Worm (Caenorhabditis elegans): ENCODE data around the gene mrps-22.

DNA sequence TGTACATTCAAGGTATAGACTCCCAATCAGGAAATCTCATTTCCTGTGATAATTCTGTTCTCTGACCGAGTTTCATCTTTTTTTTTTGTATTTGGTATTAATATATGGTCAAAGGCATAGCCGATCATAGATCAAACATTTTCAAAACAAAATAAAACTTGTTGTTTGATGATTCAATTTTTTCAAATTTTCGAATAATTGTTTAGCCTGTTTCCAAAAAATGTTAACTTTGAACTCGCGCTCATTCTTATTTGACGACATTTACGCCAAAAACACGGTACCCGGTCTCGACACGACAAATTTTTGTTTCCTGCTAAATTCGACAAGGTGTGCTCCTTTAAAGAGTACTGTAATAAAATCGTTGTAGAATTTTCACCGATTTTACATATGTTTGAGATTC is 26.4 kb downstream of the mrps-22 start:
- TF ChIP-seq lin-13 (GFP tag; optimal IDR thresholded peaks at IDR 0.05) (no peak), dmd-8 (GFP tag; IDR thresholded peaks at IDR 0.05) (no peak), cey-2 (tag; optimal IDR thresholded peaks at IDR 0.05; ENCODE audit: borderline replicate concordance, insufficient read depth) (no peak), dpl-1 (GFP tag; optimal IDR thresholded peaks at IDR 0.05) (no peak), nhr-237 (tag; optimal IDR thresholded peaks at IDR 0.05) (no peak), zip-11 (GFP tag; IDR thresholded peaks at IDR 0.05) (no peak), ama-1 (optimal IDR thresholded peaks at IDR 0.05) (no peak), mes-2 (tag; optimal IDR thresholded peaks at IDR 0.05; ENCODE audit: poor library complexity, severe bottlenecking) (no peak), dve-1 (tag; optimal IDR thresholded peaks at IDR 0.05; ENCODE audit: insufficient read depth) (no peak), lin-39 (tag; optimal IDR thresholded peaks at IDR 0.05) (no peak), pha-4 (GFP tag; IDR thresholded peaks at IDR 0.05) (no peak), pha-4 (tag; optimal IDR thresholded peaks at IDR 0.05) (no peak)

All from whole organism, L4 larva.